Worm (Caenorhabditis elegans) whole organism, L2 larva: ENCODE measurements around the gene idpp-2.

Source experiments
- C34F6.9 ChIP-seq: fragments of 150-350 bp; optimal IDR thresholded peaks from 2 replicates; lab custom pipeline; 2014; ENCODE audit warnings: missing biosample characterization, missing genetic modification characterization
- F13H6.1 ChIP-seq: sonication (generic microtip); optimal IDR thresholded peaks from 2 replicates; lab custom pipeline; 2016; ENCODE audit warnings: missing genetic modification characterization, missing compliant biosample characterization
- Y55F3AM.14 ChIP-seq: fragments of 200-800 bp; sonication (Bioruptor generic); optimal IDR thresholded peaks from 2 replicates; lab custom pipeline; 2018; ENCODE audit warnings: mild to moderate bottlenecking, missing genetic modification characterization, missing compliant biosample characterization
- alr-1 ChIP-seq: fragments of 150-350 bp; optimal IDR thresholded peaks from 2 replicates; lab custom pipeline; 2014; ENCODE audit warnings: missing biosample characterization, missing genetic modification characterization
- aly-2 ChIP-seq: fragments of 150-350 bp; optimal IDR thresholded peaks from 2 replicates; lab custom pipeline; 2014; ENCODE audit warnings: missing biosample characterization, missing genetic modification characterization
- blmp-1 ChIP-seq: sonication (generic microtip); optimal IDR thresholded peaks from 2 replicates; lab custom pipeline; 2017; ENCODE audit warnings: missing genetic modification characterization, mild to moderate bottlenecking, missing compliant biosample characterization, antibody characterized with exemption, moderate library complexity; ENCODE audit not compliant: insufficient read depth
- ceh-16 ChIP-seq: fragments of 150-350 bp; optimal IDR thresholded peaks from 2 replicates; lab custom pipeline; 2014; ENCODE audit warnings: missing biosample characterization, missing genetic modification characterization
- ceh-82 ChIP-seq: fragments of 150-350 bp; optimal IDR thresholded peaks from 2 replicates; lab custom pipeline; 2014; ENCODE audit warnings: missing biosample characterization, missing genetic modification characterization
- crh-2 ChIP-seq: sonication (generic microtip); optimal IDR thresholded peaks from 2 replicates; lab custom pipeline; 2017; ENCODE audit warnings: missing biosample characterization, missing genetic modification characterization
- fos-1 ChIP-seq: fragments of 150-350 bp; optimal IDR thresholded peaks from 2 replicates; lab custom pipeline; 2014; ENCODE audit warnings: missing biosample characterization, missing genetic modification characterization
- gmeb-1 ChIP-seq: fragments of 150-350 bp; optimal IDR thresholded peaks from 2 replicates; lab custom pipeline; 2014; ENCODE audit warnings: missing biosample characterization, missing genetic modification characterization
- lin-13 ChIP-seq: fragments of 150-350 bp; optimal IDR thresholded peaks from 2 replicates; lab custom pipeline; 2014; ENCODE audit warnings: missing biosample characterization, missing genetic modification reagents, missing genetic modification characterization
- lsy-2 ChIP-seq, 2 experiments: fragments of 150-350 bp in 1 of 2; sonication (generic microtip) in 1 of 2; optimal IDR thresholded peaks; 2 replicates each; lab custom pipeline; 2014 to 2017; ENCODE audit warnings: missing biosample characterization in 2 of 2, missing genetic modification characterization in 2 of 2
- nhr-10 ChIP-seq: sonication (generic microtip); optimal IDR thresholded peaks from 2 replicates; lab custom pipeline; 2017; ENCODE audit warnings: missing biosample characterization, missing genetic modification characterization
- nhr-11 ChIP-seq: fragments of 150-350 bp; optimal IDR thresholded peaks from 2 replicates; lab custom pipeline; 2014; ENCODE audit warnings: missing biosample characterization, missing genetic modification characterization
- nhr-129 ChIP-seq: fragments of 150-350 bp; optimal IDR thresholded peaks from 2 replicates; lab custom pipeline; 2014; ENCODE audit warnings: missing biosample characterization, missing genetic modification characterization
- nhr-21 ChIP-seq: fragments of 150-350 bp; optimal IDR thresholded peaks from 2 replicates; lab custom pipeline; 2014; ENCODE audit warnings: missing biosample characterization, missing genetic modification characterization
- nhr-25 ChIP-seq: fragments of 150-350 bp; sonication (generic microtip); optimal IDR thresholded peaks from 3 replicates; lab custom pipeline; 2014; ENCODE audit warnings: missing biosample characterization, missing genetic modification characterization
- nhr-6 ChIP-seq: fragments of 150-350 bp; optimal IDR thresholded peaks from 2 replicates; lab custom pipeline; 2014; ENCODE audit warnings: missing biosample characterization, missing genetic modification characterization
- nhr-77 ChIP-seq: fragments of 150-350 bp; optimal IDR thresholded peaks from 2 replicates; lab custom pipeline; 2014; ENCODE audit warnings: missing biosample characterization, missing genetic modification characterization
- sem-4 ChIP-seq: fragments of 150-350 bp; optimal IDR thresholded peaks from 2 replicates; lab custom pipeline; 2014; ENCODE audit warnings: missing biosample characterization, missing genetic modification reagents, missing genetic modification characterization
- skn-1 ChIP-seq: sonication (generic microtip); optimal IDR thresholded peaks from 2 replicates; lab custom pipeline; 2017; ENCODE audit warnings: missing biosample characterization, missing genetic modification characterization
- sma-9 ChIP-seq, 2 experiments: fragments of 150-350 bp in 1 of 2; sonication (generic microtip) in 1 of 2; optimal IDR thresholded peaks; 2 replicates each; lab custom pipeline; 2014 to 2016; ENCODE audit warnings: missing genetic modification characterization in 2 of 2, mild to moderate bottlenecking in 1 of 2, missing biosample characterization in 1 of 2, missing compliant biosample characterization in 1 of 2, missing genetic modification reagents in 1 of 2, moderate library complexity in 1 of 2
- unc-55 ChIP-seq: fragments of 150-350 bp; sonication (generic microtip); optimal IDR thresholded peaks from 3 replicates; lab custom pipeline; 2014; ENCODE audit warnings: missing biosample characterization, missing genetic modification reagents, missing genetic modification characterization
- zag-1 ChIP-seq: fragments of 150-350 bp; optimal IDR thresholded peaks from 2 replicates; lab custom pipeline; 2014; ENCODE audit warnings: missing biosample characterization, missing genetic modification characterization
- ztf-1 ChIP-seq: fragments of 200-800 bp; sonication (Bioruptor generic); conservative IDR thresholded peaks from 2 replicates; pipeline ENCODE4 v1.3.6; 2022; ENCODE audit warnings: missing genetic modification characterization, missing compliant biosample characterization
- ztf-11 ChIP-seq: sonication (generic microtip); optimal IDR thresholded peaks from 2 replicates; lab custom pipeline; 2017; ENCODE audit warnings: missing biosample characterization, missing genetic modification characterization

idpp-2 gene

DNA sequence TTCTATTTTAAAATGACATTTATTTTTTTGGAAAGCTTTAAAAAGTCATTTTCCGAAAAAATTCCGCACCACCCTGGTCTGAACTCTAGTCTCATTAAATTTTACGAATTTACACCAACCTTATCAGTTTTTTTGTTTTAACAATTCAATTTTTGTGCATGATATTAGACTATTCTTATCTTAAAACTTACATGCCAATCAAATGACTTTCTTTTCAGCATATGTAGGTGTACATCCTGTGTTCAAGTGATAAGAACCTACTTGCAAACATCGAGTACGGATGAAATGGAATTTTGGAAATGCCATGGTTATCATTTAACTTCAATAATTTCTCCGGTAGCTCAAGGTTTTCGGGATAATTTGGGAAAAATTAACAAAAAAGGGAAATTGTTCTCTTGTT lies 46.4 kb downstream of the idpp-2 start:
- no peak for TF ChIP-seq blmp-1 (tag; lab: Kevin White, UChicago)
- TF ChIP-seq fos-1 (tag; lab: Kevin White, UChicago), result peak; percentile 85
- no peak for TF ChIP-seq ceh-16 (tag; lab: Kevin White, UChicago)

DNA sequence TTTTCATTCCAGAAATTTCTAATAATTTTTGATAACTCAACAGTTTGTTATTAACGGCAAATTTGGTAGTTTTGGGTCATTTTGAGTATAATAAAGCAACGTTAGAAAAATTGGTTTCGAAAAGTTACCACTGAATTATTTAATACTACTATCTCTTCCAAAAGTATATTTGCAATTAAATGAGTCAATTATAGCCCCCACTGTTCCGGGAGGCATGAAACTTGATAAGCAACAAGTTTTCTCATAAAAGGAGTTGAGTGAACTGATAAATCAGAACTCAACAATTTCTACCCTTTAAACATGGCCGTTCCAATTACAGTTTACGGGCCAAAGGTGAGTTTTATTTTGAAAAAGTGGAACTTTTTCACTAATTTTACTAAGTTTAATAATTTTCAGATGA lies 47.2 kb downstream of the idpp-2 start, which contains the start of gene B0348.1:
Gene B0348.1 (plus strand): TSS at position 301 of the 400 bp plus-strand sequence.
- TF ChIP-seq sem-4 (tag; lab: Kevin White, UChicago), result no peak
- no peak for TF ChIP-seq nhr-11 (tag; lab: Kevin White, UChicago)
- TF ChIP-seq nhr-6 (tag; lab: Kevin White, UChicago), result no peak
- TF ChIP-seq nhr-10 (tag; lab: Kevin White, UChicago), result no peak
- TF ChIP-seq nhr-129, result no peak
- TF ChIP-seq unc-55 (GFP tag; lab: Kevin White, UChicago), result no peak
- no peak for TF ChIP-seq zag-1 (tag; lab: Kevin White, UChicago)
- TF ChIP-seq aly-2, result no peak
- TF ChIP-seq nhr-25 (tag; lab: Kevin White, UChicago), result no peak

DNA sequence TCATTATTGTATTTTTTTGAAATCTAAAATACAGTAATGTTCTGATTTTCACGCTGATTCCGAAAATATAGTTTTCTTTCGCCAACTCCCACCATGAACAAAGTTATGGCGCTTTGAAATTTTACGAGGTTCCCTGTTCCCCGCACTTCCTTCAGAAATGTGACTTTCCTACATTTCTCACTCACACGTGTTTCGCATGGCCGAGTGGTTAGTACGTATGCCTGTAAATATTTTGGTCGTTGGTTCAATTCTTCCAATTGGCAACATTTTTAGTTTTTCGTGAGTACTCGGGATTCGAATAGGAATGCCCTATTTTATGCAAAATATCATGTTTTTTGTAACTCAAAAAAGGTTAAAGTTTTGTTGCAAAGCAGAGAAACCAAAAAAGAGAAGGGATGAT lies 51.9 kb downstream of the idpp-2 start:
- TF ChIP-seq ztf-11 (no peak), Y55F3AM.14 (GFP tag; lab: Kevin White, UChicago) (peak; percentile 47), C34F6.9 (tag; lab: Kevin White, UChicago) (peak; percentile 8), ceh-82 (tag; lab: Kevin White, UChicago) (no peak), gmeb-1 (peak; percentile 62), nhr-129 (peak; percentile 67), lsy-2 (tag; optimal IDR thresholded peaks at IDR 0.05; lab: Kevin White, UChicago) (no peak), F13H6.1 (tag; lab: Kevin White, UChicago) (peak; percentile 37), crh-2 (tag; lab: Kevin White, UChicago) (peak; percentile 23), nhr-25 (tag; lab: Kevin White, UChicago) (peak; percentile 19), nhr-21 (peak; percentile 1), sma-9 (GFP tag; optimal IDR thresholded peaks at IDR 0.05; lab: Kevin White, UChicago) (peak; percentile 48), sma-9 (tag; optimal IDR thresholded peaks at IDR 0.05; lab: Kevin White, UChicago) (no peak), unc-55 (GFP tag; lab: Kevin White, UChicago) (peak; percentile 60), fos-1 (tag; lab: Kevin White, UChicago) (peak; percentile 2)

ce11 chrV:55946-56345 lies 54.5 kb downstream of the idpp-2 start, which contains the start of gene srt-52:
TSS of gene srt-52 (minus strand) at chrV:56046.
- TF ChIP-seq aly-2 (no peak), blmp-1 (tag; lab: Kevin White, UChicago) (no peak), lin-13 (GFP tag; lab: Kevin White, UChicago) (no peak), nhr-6 (tag; lab: Kevin White, UChicago) (no peak), skn-1 (tag; lab: Kevin White, UChicago) (no peak), nhr-77 (tag; lab: Kevin White, UChicago) (no peak), alr-1 (tag; lab: Kevin White, UChicago) (no peak), ztf-1 (GFP tag; lab: Robert Waterston, UW) (no peak), F13H6.1 (tag; lab: Kevin White, UChicago) (no peak), C34F6.9 (tag; lab: Kevin White, UChicago) (no peak), ztf-11 (no peak), unc-55 (GFP tag; lab: Kevin White, UChicago) (no peak)
